Worm (Caenorhabditis elegans): ENCODE results near the gene try-5.

- no peak for TF ChIP-seq pes-1 (GFP tag; IDR thresholded peaks at IDR 0.05)
- no peak for TF ChIP-seq ama-1 (optimal IDR thresholded peaks at IDR 0.05)
- no peak for TF ChIP-seq ets-7 (tag; optimal IDR thresholded peaks at IDR 0.05)
- TF ChIP-seq tbx-11 (GFP tag; IDR thresholded peaks at IDR 0.05), result no peak
- no peak for TF ChIP-seq ceh-36 (tag; optimal IDR thresholded peaks at IDR 0.05)
- TF ChIP-seq flt-1 (GFP tag; IDR thresholded peaks at IDR 0.05), result no peak
Measured at ce11 chrV:9333316-9334048, 13.4 kb upstream of the try-5 start, which contains the start of gene acl-14.

Measured in whole organism, early embryonic.